Fruit fly (Drosophila melanogaster) whole organism, wandering third instar larva: ENCODE measurements around the gene mei-41.

Source experiments
- CG32264 ChIP-seq: fragments of 200-800 bp; sonication (Bioruptor generic); optimal IDR thresholded peaks from 2 replicates; lab custom pipeline; 2016; ENCODE audit warnings: missing biosample characterization, missing genetic modification characterization
- CG9705 ChIP-seq: fragments of 200-800 bp; sonication (Bioruptor generic); optimal IDR thresholded peaks from 2 replicates; lab custom pipeline; 2018; ENCODE audit warnings: missing biosample characterization, mild to moderate bottlenecking, missing genetic modification characterization
- CrebA ChIP-seq: fragments of 200-800 bp; sonication (Bioruptor generic); optimal IDR thresholded peaks from 2 replicates; lab custom pipeline; 2016; ENCODE audit warnings: missing biosample characterization, mild to moderate bottlenecking, missing genetic modification characterization, borderline replicate concordance
- Dfd ChIP-seq: fragments of >200 bp; optimal IDR thresholded peaks from 2 replicates; lab custom pipeline; 2017; ENCODE audit warnings: missing biosample characterization, missing genetic modification characterization
- Dif ChIP-seq: fragments of 200-275, 200-300 bp; sonication (Bioruptor generic); optimal IDR thresholded peaks from 2 replicates; lab custom pipeline; 2018; ENCODE audit warnings: missing biosample characterization, missing genetic modification characterization; ENCODE audit not compliant: partially characterized antibody
- GATAd ChIP-seq: sonication (Bioruptor generic); optimal IDR thresholded peaks from 2 replicates; lab custom pipeline; 2016; ENCODE audit warnings: missing biosample characterization, missing genetic modification characterization
- HLH106 ChIP-seq: fragments of 200-800 bp; optimal IDR thresholded peaks from 3 replicates; lab custom pipeline; 2019; ENCODE audit warnings: missing biosample characterization, mild to moderate bottlenecking, missing genetic modification characterization, moderate library complexity
- Hnf4 ChIP-seq: fragments of 200-800 bp; sonication (Bioruptor generic); optimal IDR thresholded peaks from 2 replicates; lab custom pipeline; 2016; ENCODE audit warnings: missing biosample characterization, mild to moderate bottlenecking, missing genetic modification characterization
- Hr83 ChIP-seq: fragments of 200-300 bp; sonication (Bioruptor generic); optimal IDR thresholded peaks from 2 replicates; lab custom pipeline; 2016; ENCODE audit warnings: missing biosample characterization, mild to moderate bottlenecking, missing genetic modification characterization, moderate library complexity; ENCODE audit not compliant: poor library complexity, severe bottlenecking
- Jra ChIP-seq: sonication (Bioruptor generic); optimal IDR thresholded peaks from 2 replicates; lab custom pipeline; 2016; ENCODE audit warnings: missing biosample characterization, missing genetic modification characterization
- Mio ChIP-seq: sonication (Bioruptor generic); optimal IDR thresholded peaks from 2 replicates; lab custom pipeline; 2016; ENCODE audit warnings: missing biosample characterization, missing genetic modification characterization
- Myc ChIP-seq: fragments of >200 bp; optimal IDR thresholded peaks from 2 replicates; lab custom pipeline; 2017
- N ChIP-seq: fragments of >200 bp; optimal IDR thresholded peaks from 2 replicates; lab custom pipeline; 2018; ENCODE audit warnings: missing biosample characterization, missing external identifiers, missing genetic modification characterization
- OdsH ChIP-seq: fragments of 200-800 bp; sonication (Bioruptor generic); optimal IDR thresholded peaks from 2 replicates; lab custom pipeline; 2016; ENCODE audit warnings: missing biosample characterization, mild to moderate bottlenecking, missing genetic modification characterization
- Rel ChIP-seq, 2 experiments: fragments of 200-800 bp; sonication (Bioruptor generic) in 1 of 2; optimal IDR thresholded peaks; 2 replicates in 1 of 2; 3 replicates in 1 of 2; lab custom pipeline; 2016 to 2019; ENCODE audit warnings: mild to moderate bottlenecking in 2 of 2, missing biosample characterization in 2 of 2, missing genetic modification characterization in 2 of 2, moderate library complexity in 1 of 2
- Sp1 ChIP-seq: fragments of 200-800 bp; sonication (Bioruptor generic); optimal IDR thresholded peaks from 3 replicates; lab custom pipeline; 2019; ENCODE audit warnings: missing biosample characterization, mild to moderate bottlenecking, missing genetic modification characterization, moderate library complexity
- Vsx2 ChIP-seq: fragments of 200-300, 225-300 bp; sonication (Bioruptor generic); optimal IDR thresholded peaks from 2 replicates; lab custom pipeline; 2018; ENCODE audit warnings: missing biosample characterization, missing genetic modification characterization; ENCODE audit not compliant: partially characterized antibody
- br ChIP-seq: fragments of 200-800 bp; sonication (Bioruptor generic); optimal IDR thresholded peaks from 2 replicates; lab custom pipeline; 2016; ENCODE audit warnings: missing biosample characterization, missing genetic modification characterization
- brk ChIP-seq: fragments of 200-800 bp; sonication (Bioruptor generic); optimal IDR thresholded peaks from 2 replicates; lab custom pipeline; 2016; ENCODE audit warnings: missing biosample characterization, mild to moderate bottlenecking, missing genetic modification characterization
- dl ChIP-seq, 2 experiments: fragments of 175-275, 200-275 bp in 1 of 2; fragments of 200-275 bp in 1 of 2; sonication (Bioruptor generic); optimal IDR thresholded peaks; lab custom pipeline; 2018; ENCODE audit warnings: mild to moderate bottlenecking in 2 of 2, missing biosample characterization in 2 of 2, missing genetic modification characterization in 2 of 2, moderate library complexity in 2 of 2; ENCODE audit not compliant: partially characterized antibody in 2 of 2, insufficient read depth in 1 of 2
- dmrt93B ChIP-seq: fragments of 200-800 bp; sonication (Bioruptor generic); optimal IDR thresholded peaks from 2 replicates; lab custom pipeline; 2018; ENCODE audit warnings: missing biosample characterization, mild to moderate bottlenecking, missing genetic modification characterization
- dsf ChIP-seq: sonication (Bioruptor generic); optimal IDR thresholded peaks from 2 replicates; lab custom pipeline; 2016; ENCODE audit warnings: missing biosample characterization, missing genetic modification characterization, borderline replicate concordance
- ey ChIP-seq: fragments of 200-800 bp; sonication (Bioruptor generic); optimal IDR thresholded peaks from 2 replicates; lab custom pipeline; 2016; ENCODE audit warnings: missing biosample characterization, missing genetic modification characterization
- fru ChIP-seq: fragments of 200-800 bp; sonication (Bioruptor generic); optimal IDR thresholded peaks from 3 replicates; lab custom pipeline; 2016; ENCODE audit warnings: missing biosample characterization, mild to moderate bottlenecking, missing genetic modification characterization
- h ChIP-seq: fragments of 200-800 bp; sonication (Bioruptor generic); optimal IDR thresholded peaks from 3 replicates; lab custom pipeline; 2016; ENCODE audit warnings: missing biosample characterization, mild to moderate bottlenecking, missing genetic modification characterization
- jim ChIP-seq: fragments of 175-275, 200-325 bp; sonication (Bioruptor generic); optimal IDR thresholded peaks from 2 replicates; lab custom pipeline; 2016; ENCODE audit warnings: missing biosample characterization, mild to moderate bottlenecking, missing genetic modification characterization
- lola ChIP-seq: fragments of >200 bp; optimal IDR thresholded peaks from 2 replicates; lab custom pipeline; 2017; ENCODE audit warnings: missing biosample characterization, missing genetic modification characterization
- psq ChIP-seq: fragments of 200-800 bp; sonication (Bioruptor generic); optimal IDR thresholded peaks from 3 replicates; lab custom pipeline; 2017; ENCODE audit warnings: missing biosample characterization, mild to moderate bottlenecking, missing genetic modification characterization, moderate library complexity
- rgr ChIP-seq: fragments of 200-800 bp; sonication (Bioruptor generic); optimal IDR thresholded peaks from 3 replicates; lab custom pipeline; 2016; ENCODE audit warnings: missing biosample characterization, mild to moderate bottlenecking, missing genetic modification characterization
- sage ChIP-seq: fragments of 200-800 bp; sonication (Bioruptor generic); optimal IDR thresholded peaks from 2 replicates; lab custom pipeline; 2016; ENCODE audit warnings: missing biosample characterization, mild to moderate bottlenecking, missing genetic modification characterization
- sv ChIP-seq: fragments of 200-800 bp; sonication (Bioruptor generic); optimal IDR thresholded peaks from 3 replicates; lab custom pipeline; 2016; ENCODE audit warnings: missing biosample characterization, missing genetic modification characterization
- tai ChIP-seq: sonication (Bioruptor generic); optimal IDR thresholded peaks from 2 replicates; lab custom pipeline; 2016; ENCODE audit warnings: missing biosample characterization, missing genetic modification characterization

The mei-41 gene

DNA sequence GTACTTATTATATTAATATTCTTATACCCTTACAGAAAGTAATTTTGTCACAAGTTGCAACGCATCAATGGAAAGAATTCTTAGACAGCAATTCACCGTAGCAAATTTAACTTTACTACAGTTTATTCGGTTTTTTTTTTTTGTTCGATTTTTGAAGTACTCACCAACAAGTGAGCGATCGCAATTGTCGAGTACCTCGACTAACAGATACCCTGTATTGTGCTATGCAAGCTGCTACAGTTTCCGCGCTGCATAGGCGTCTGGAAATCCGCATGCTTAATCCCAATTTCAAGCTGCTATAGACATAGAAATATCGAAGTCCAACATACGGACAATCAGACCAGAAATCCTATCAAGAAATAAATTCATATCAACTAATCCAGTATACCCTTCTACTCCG lies 22.9 kb upstream of the mei-41 start:
- TF ChIP-seq lola (GFP tag; lab: Kevin White, UChicago): no peak
- no peak for TF ChIP-seq tai
- TF ChIP-seq ey (GFP tag; lab: Kevin White, UChicago): no peak
- no peak for TF ChIP-seq CG9705 (GFP tag; lab: Kevin White, UChicago)
- TF ChIP-seq psq: no peak
- TF ChIP-seq OdsH: no peak
- no peak for TF ChIP-seq dl (GFP tag; optimal IDR thresholded peaks at IDR 0.05; lab: Kevin White, UChicago; ENCODE audit: insufficient read depth in 1 of 2, partially characterized antibody in 2 of 2)
- no peak for TF ChIP-seq h (GFP tag; lab: Kevin White, UChicago)

DNA sequence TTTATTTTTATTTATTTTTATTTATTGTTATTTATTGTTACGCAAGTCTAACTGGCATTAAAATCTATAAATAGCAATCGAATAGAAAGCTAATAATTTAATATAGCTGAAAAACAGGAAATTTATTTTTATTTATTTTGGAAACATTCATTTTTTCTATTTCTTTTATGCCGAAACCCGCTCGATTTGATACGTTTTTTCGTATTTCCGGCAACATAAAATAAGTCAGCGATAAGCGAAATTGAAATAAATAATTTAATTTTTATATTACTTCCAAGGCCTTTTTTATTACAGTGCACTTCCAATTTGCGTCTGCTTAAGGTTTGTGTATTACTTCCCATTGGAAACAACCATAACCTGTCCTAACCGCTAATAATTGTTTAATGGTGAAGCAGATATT lies 19.6 kb upstream of the mei-41 start:
- TF ChIP-seq CrebA (GFP tag; lab: Kevin White, UChicago) (no peak), Sp1 (no peak), rgr (GFP tag; lab: Kevin White, UChicago) (no peak), OdsH (peak; percentile 23), Mio (GFP tag; lab: Kevin White, UChicago) (no peak), sage (GFP tag; lab: Kevin White, UChicago) (peak; percentile 19), h (GFP tag; lab: Kevin White, UChicago) (no peak), Jra (no peak), fru (GFP tag; lab: Kevin White, UChicago) (peak; percentile 13), brk (GFP tag; lab: Kevin White, UChicago) (no peak), HLH106 (tag; lab: Kevin White, UChicago) (no peak)

DNA sequence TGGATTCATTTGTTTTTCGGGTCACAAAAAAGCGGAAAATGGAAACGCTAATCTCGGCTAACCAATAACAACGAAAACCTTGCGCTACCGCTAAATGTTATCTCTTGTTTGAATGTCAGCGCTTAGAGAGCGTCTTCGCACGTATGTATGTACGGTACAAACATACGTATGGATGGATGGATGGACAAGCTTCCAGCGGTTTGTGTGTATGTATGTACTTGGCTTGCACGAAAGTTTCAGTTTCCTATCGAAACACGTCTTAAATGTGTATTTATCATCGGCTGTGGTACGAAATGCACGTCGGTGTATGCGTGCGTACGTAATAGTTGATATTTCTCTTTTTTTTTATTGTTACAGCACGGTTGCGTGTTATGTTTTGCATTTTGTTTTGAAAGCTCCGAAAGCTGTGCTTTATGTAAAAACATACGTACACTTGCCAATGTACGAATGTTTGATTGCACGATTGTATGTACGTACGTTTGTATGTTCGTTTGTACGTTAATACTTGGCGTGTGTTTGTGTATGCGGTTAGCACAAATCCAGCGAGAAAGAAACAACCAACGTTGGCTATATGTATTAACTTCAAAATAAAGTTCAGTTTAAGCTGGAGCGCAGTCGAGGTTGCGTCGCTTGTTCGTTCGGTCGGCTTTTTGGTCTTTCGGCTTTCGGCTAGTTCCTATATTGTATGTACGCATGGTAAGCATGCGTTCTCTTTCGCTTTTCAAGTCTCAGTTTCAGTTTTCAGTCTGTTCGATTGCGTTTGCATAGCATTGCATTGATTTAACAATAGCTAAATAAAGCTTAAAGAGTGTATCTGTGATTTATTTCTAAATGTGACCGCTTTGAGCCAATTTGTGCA lies 18.8 kb upstream of the mei-41 start, which contains the start of gene Fur2:
Gene Fur2 (plus strand): TSS at position 595 of the 859 bp plus-strand sequence.
- TF ChIP-seq GATAd (GFP tag; lab: Kevin White, UChicago): no peak
- no peak for TF ChIP-seq sage (GFP tag; lab: Kevin White, UChicago)
- peak; percentile 9 for TF ChIP-seq Rel (GFP tag; optimal IDR thresholded peaks at IDR 0.05; lab: Kevin White, UChicago)
- TF ChIP-seq Rel (tag; optimal IDR thresholded peaks at IDR 0.05; lab: Kevin White, UChicago): no peak
- no peak for TF ChIP-seq Jra
- no peak for TF ChIP-seq N (GFP tag; lab: Kevin White, UChicago)
- TF ChIP-seq br (GFP tag; lab: Kevin White, UChicago): no peak
- TF ChIP-seq Hnf4: no peak

DNA sequence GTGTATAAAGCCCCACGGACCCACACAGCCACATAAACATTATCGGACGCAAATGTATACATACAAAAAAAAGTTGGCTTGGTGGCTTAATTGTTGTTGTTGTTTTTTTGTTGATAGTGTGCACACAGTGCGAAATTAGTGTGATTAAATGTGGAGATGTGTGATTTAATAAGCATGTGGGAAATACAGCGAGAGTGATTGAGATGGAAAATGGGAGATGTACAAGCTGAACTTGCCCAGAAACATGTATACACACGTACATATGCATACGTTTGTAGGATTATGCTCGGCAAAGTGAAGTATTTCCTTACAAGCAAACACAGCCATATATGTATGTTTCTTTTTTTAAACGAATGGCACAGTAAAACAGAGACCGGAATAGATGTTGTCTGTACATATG lies 18.0 kb upstream of the mei-41 start:
- TF ChIP-seq N (GFP tag; lab: Kevin White, UChicago) (no peak), rgr (GFP tag; lab: Kevin White, UChicago) (no peak), sage (GFP tag; lab: Kevin White, UChicago) (no peak), jim (no peak), Sp1 (no peak), Vsx2 (GFP tag; lab: Kevin White, UChicago) (no peak), dl (GFP tag; optimal IDR thresholded peaks at IDR 0.05; lab: Kevin White, UChicago; ENCODE audit: insufficient read depth in 1 of 2, partially characterized antibody in 2 of 2) (no peak), GATAd (GFP tag; lab: Kevin White, UChicago) (no peak), Jra (no peak), Dfd (GFP tag; lab: Kevin White, UChicago) (no peak), psq (peak; percentile 19), tai (no peak), Hr83 (GFP tag; lab: Kevin White, UChicago) (no peak), CG32264 (GFP tag; lab: Kevin White, UChicago) (no peak), OdsH (peak; percentile 10)
- TF ChIP-seq, all 38 proteins: peak for 2

DNA sequence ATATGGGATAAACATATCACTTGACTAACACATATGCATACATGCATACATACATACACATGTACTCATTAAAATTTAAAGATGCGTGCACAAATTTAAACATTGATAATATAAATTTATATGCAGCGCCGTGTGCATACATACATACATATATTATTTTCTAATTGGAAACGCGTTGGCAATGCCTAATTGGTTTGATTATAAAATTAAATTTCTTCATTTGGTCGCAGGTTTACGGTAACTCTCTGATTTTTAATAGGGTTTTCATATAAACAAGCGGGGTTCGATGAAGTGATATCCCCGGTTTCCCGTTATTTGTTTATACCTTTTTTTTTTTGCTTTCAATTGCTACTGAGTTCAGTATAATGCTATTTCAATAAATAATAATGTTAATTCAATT lies 17.4 kb upstream of the mei-41 start:
- TF ChIP-seq CG32264 (GFP tag; lab: Kevin White, UChicago) (no peak), brk (GFP tag; lab: Kevin White, UChicago) (no peak), dsf (no peak), sage (GFP tag; lab: Kevin White, UChicago) (no peak), Mio (GFP tag; lab: Kevin White, UChicago) (no peak), Myc (lab: Kevin White, UChicago) (no peak), dmrt93B (GFP tag; lab: Kevin White, UChicago) (no peak), psq (no peak), h (GFP tag; lab: Kevin White, UChicago) (no peak), HLH106 (tag; lab: Kevin White, UChicago) (no peak), Vsx2 (GFP tag; lab: Kevin White, UChicago) (no peak), Hnf4 (no peak), N (GFP tag; lab: Kevin White, UChicago) (no peak), sv (GFP tag; lab: Kevin White, UChicago) (no peak), ey (GFP tag; lab: Kevin White, UChicago) (no peak), Rel (GFP tag; optimal IDR thresholded peaks at IDR 0.05; lab: Kevin White, UChicago) (no peak), Rel (tag; optimal IDR thresholded peaks at IDR 0.05; lab: Kevin White, UChicago) (no peak), Dif (no peak), rgr (GFP tag; lab: Kevin White, UChicago) (no peak)
